Fruit fly (Drosophila melanogaster) whole organism, embryonic: ENCODE data around the gene CalpB.
A peak's percentile ranks its signal among the peaks of the same experiment; 100 is the strongest.

ENCODE experiments used
- Antp ChIP-seq: fragments of 200-800 bp; sonication (Bioruptor generic); optimal IDR thresholded peaks from 3 replicates; lab custom pipeline; 2016; ENCODE audit warnings: missing biosample characterization, missing genetic modification characterization
- Atf3 ChIP-seq: fragments of 200-800 bp; sonication (Bioruptor generic); optimal IDR thresholded peaks from 3 replicates; lab custom pipeline; 2016; ENCODE audit warnings: missing biosample characterization, missing genetic modification characterization
- CG1024 ChIP-seq: fragments of 200-800 bp; sonication (Bioruptor generic); IDR thresholded peaks from 2 replicates; pipeline ENCODE4 v1.3.6; 2022; ENCODE audit warnings: missing biosample characterization, missing genetic modification characterization
- CG10979 ChIP-seq: fragments of 200-800 bp; sonication (Bioruptor generic); optimal IDR thresholded peaks from 2 replicates; lab custom pipeline; 2018; ENCODE audit warnings: missing biosample characterization, mild to moderate bottlenecking, missing genetic modification characterization, moderate library complexity
- CG11723 ChIP-seq: fragments of 200-800 bp; sonication (Bioruptor generic); optimal IDR thresholded peaks from 2 replicates; lab custom pipeline; 2017; ENCODE audit warnings: missing biosample characterization, mild to moderate bottlenecking, missing genetic modification characterization
- CG13287 ChIP-seq: fragments of 200-800 bp; sonication (Bioruptor generic); IDR thresholded peaks from 2 replicates; pipeline ENCODE4 v1.3.6; 2022; ENCODE audit warnings: missing biosample characterization, missing genetic modification characterization; ENCODE audit not compliant: partially characterized antibody
- CG14050 ChIP-seq: fragments of 200-800 bp; sonication (Bioruptor generic); IDR thresholded peaks from 3 replicates; pipeline ENCODE4 v1.3.6; 2022; ENCODE audit warnings: missing biosample characterization, missing genetic modification characterization
- CG14965 ChIP-seq: fragments of 200-800 bp; sonication (Bioruptor generic); optimal IDR thresholded peaks from 2 replicates; lab custom pipeline; 2016; ENCODE audit warnings: missing biosample characterization, missing genetic modification characterization, borderline replicate concordance
- CG15011 ChIP-seq: fragments of 200-800 bp; sonication (Bioruptor generic); optimal IDR thresholded peaks from 3 replicates; lab custom pipeline; 2018; ENCODE audit warnings: missing biosample characterization, mild to moderate bottlenecking, missing genetic modification characterization
- CG1529 ChIP-seq: fragments of 200-800 bp; sonication (Bioruptor generic); optimal IDR thresholded peaks from 3 replicates; lab custom pipeline; 2018; ENCODE audit warnings: missing biosample characterization, missing genetic modification characterization
- CG16779 ChIP-seq: fragments of 200-800 bp; sonication (Bioruptor generic); IDR thresholded peaks from 2 replicates; pipeline ENCODE4 v1.3.6; 2022; ENCODE audit warnings: missing biosample characterization, missing genetic modification characterization
- CG16863 ChIP-seq: fragments of 200-800 bp; sonication (Bioruptor generic); optimal IDR thresholded peaks from 3 replicates; lab custom pipeline; 2016; ENCODE audit warnings: missing biosample characterization, missing genetic modification characterization
- CG17612 ChIP-seq: fragments of 200-800 bp; sonication (Bioruptor generic); IDR thresholded peaks from 2 replicates; pipeline ENCODE4 v1.3.6; 2022; ENCODE audit warnings: missing biosample characterization, missing genetic modification characterization
- CG18764 ChIP-seq: fragments of 200-800 bp; sonication (Bioruptor generic); optimal IDR thresholded peaks from 3 replicates; lab custom pipeline; 2016; ENCODE audit warnings: missing biosample characterization, missing genetic modification characterization
- CG30403 ChIP-seq: fragments of 200-800 bp; sonication (Bioruptor generic); optimal IDR thresholded peaks from 3 replicates; lab custom pipeline; 2016; ENCODE audit warnings: missing biosample characterization, missing genetic modification characterization
- CG30431 ChIP-seq: fragments of 200-800 bp; sonication (Bioruptor generic); optimal IDR thresholded peaks from 2 replicates; lab custom pipeline; 2017; ENCODE audit warnings: missing biosample characterization, missing genetic modification characterization
- CG31441 ChIP-seq: fragments of 200-800 bp; sonication (Bioruptor generic); IDR thresholded peaks from 2 replicates; pipeline ENCODE4 v1.3.6; 2022; ENCODE audit warnings: missing biosample characterization, missing genetic modification characterization
- CG33557 ChIP-seq: fragments of 200-800 bp; sonication (Bioruptor generic); optimal IDR thresholded peaks from 2 replicates; lab custom pipeline; 2019; ENCODE audit warnings: missing biosample characterization, mild to moderate bottlenecking, missing genetic modification characterization, moderate library complexity
- CG43689 ChIP-seq: fragments of 200-800 bp; sonication (Bioruptor generic); IDR thresholded peaks from 2 replicates; pipeline ENCODE4 v1.3.6; 2022; ENCODE audit warnings: missing biosample characterization, missing genetic modification characterization
- CG4730 ChIP-seq: fragments of 200-800 bp; sonication (Bioruptor generic); IDR thresholded peaks from 2 replicates; pipeline ENCODE4 v1.3.6; 2022; ENCODE audit warnings: missing biosample characterization, missing genetic modification characterization
- CG6813 ChIP-seq: fragments of 200-800 bp; sonication (Bioruptor generic); optimal IDR thresholded peaks from 2 replicates; lab custom pipeline; 2017; ENCODE audit warnings: missing biosample characterization, missing genetic modification characterization, mild to moderate bottlenecking, moderate library complexity, missing genetic modification reagents
- CG7271 ChIP-seq: fragments of 200-800 bp; sonication (Bioruptor generic); optimal IDR thresholded peaks from 2 replicates; lab custom pipeline; 2018; ENCODE audit warnings: missing biosample characterization, mild to moderate bottlenecking, missing genetic modification characterization, moderate library complexity
- CG7556 ChIP-seq: fragments of 200-800 bp; sonication (Bioruptor generic); optimal IDR thresholded peaks from 2 replicates; lab custom pipeline; 2017; ENCODE audit warnings: missing biosample characterization, mild to moderate bottlenecking, missing genetic modification characterization
- CG7928 ChIP-seq: fragments of 200-800 bp; sonication (Bioruptor generic); optimal IDR thresholded peaks from 2 replicates; lab custom pipeline; 2017; ENCODE audit warnings: missing biosample characterization, mild to moderate bottlenecking, missing genetic modification characterization
- CG8290 ChIP-seq, 3 experiments: fragments of 200-800 bp; sonication (Bioruptor generic); optimal IDR thresholded peaks; 2 replicates each; lab custom pipeline; 2016 to 2019; ENCODE audit warnings: missing biosample characterization in 3 of 3, missing genetic modification characterization in 3 of 3, mild to moderate bottlenecking in 2 of 3, moderate library complexity in 1 of 3
- Dref ChIP-seq: fragments of 200-800 bp; sonication (Bioruptor generic); IDR thresholded peaks from 2 replicates; pipeline ENCODE4 v1.3.6; 2022; ENCODE audit warnings: missing biosample characterization, missing genetic modification characterization
- Elba2 ChIP-seq: fragments of 200-800 bp; sonication (Bioruptor generic); optimal IDR thresholded peaks from 3 replicates; lab custom pipeline; 2016; ENCODE audit warnings: missing biosample characterization, missing genetic modification characterization
- Gug ChIP-seq: fragments of 200-800 bp; sonication (Bioruptor generic); IDR thresholded peaks from 4 replicates; pipeline ENCODE4 v1.3.6; 2022; ENCODE audit warnings: missing biosample characterization, missing genetic modification characterization
- H15 ChIP-seq: fragments of 200-800 bp; sonication (Bioruptor generic); IDR thresholded peaks from 3 replicates; pipeline ENCODE4 v1.3.6; 2022; ENCODE audit warnings: missing biosample characterization, missing genetic modification characterization
- Hmr ChIP-seq: fragments of 200-800 bp; sonication (Bioruptor generic); optimal IDR thresholded peaks from 3 replicates; lab custom pipeline; 2017; ENCODE audit warnings: mild to moderate bottlenecking, missing biosample characterization, missing genetic modification reagents, missing genetic modification characterization
- Hr39 ChIP-seq: fragments of >200 bp; optimal IDR thresholded peaks from 2 replicates; lab custom pipeline; 2017
- Med ChIP-seq: fragments of 200-800 bp; sonication (Bioruptor generic); peaks from one replicate; lab custom pipeline; 2016; ENCODE audit warnings: missing biosample characterization, missing genetic modification characterization, mild to moderate bottlenecking, inconsistent platforms, moderate library complexity
- Myb ChIP-seq: fragments of 200-800 bp; sonication (Bioruptor generic); optimal IDR thresholded peaks from 2 replicates; lab custom pipeline; 2016; ENCODE audit warnings: missing biosample characterization, missing genetic modification characterization
- Ptx1 ChIP-seq: fragments of 200-800 bp; sonication (Bioruptor generic); IDR thresholded peaks from 2 replicates; pipeline ENCODE4 v1.3.6; 2022; ENCODE audit warnings: missing biosample characterization, missing genetic modification characterization
- Sin3A ChIP-seq: fragments of >200 bp; optimal IDR thresholded peaks from 2 replicates; lab custom pipeline; 2018
- Sox100B ChIP-seq: fragments of 200-800 bp; sonication (Bioruptor generic); optimal IDR thresholded peaks from 3 replicates; lab custom pipeline; 2018; ENCODE audit warnings: missing biosample characterization, mild to moderate bottlenecking, missing genetic modification characterization
- cad ChIP-seq: fragments of >200 bp; optimal IDR thresholded peaks from 2 replicates; lab custom pipeline; 2017; ENCODE audit warnings: missing biosample characterization, missing genetic modification characterization
- esg ChIP-seq: fragments of 200-800 bp; sonication (Bioruptor generic); conservative IDR thresholded peaks from 2 replicates; pipeline ENCODE4 v1.3.6; 2022; ENCODE audit warnings: missing biosample characterization, missing genetic modification characterization
- gcm2 ChIP-seq: fragments of 200-800 bp; sonication (Bioruptor generic); optimal IDR thresholded peaks from 2 replicates; lab custom pipeline; 2016; ENCODE audit warnings: missing biosample characterization, missing genetic modification characterization
- gsb ChIP-seq: fragments of 200-800 bp; sonication (Bioruptor generic); IDR thresholded peaks from 2 replicates; pipeline ENCODE4 v1.3.6; 2022; ENCODE audit warnings: missing biosample characterization, missing genetic modification characterization
- lbe ChIP-seq: fragments of 200-800 bp; sonication (Bioruptor generic); optimal IDR thresholded peaks from 2 replicates; lab custom pipeline; 2016; ENCODE audit warnings: missing biosample characterization, mild to moderate bottlenecking, missing genetic modification characterization
- mam ChIP-seq: fragments of 200-800 bp; sonication (Bioruptor generic); optimal IDR thresholded peaks from 3 replicates; lab custom pipeline; 2016; ENCODE audit warnings: missing biosample characterization, missing genetic modification characterization
- oc ChIP-seq: fragments of 200-800 bp; sonication (Bioruptor generic); optimal IDR thresholded peaks from 2 replicates; lab custom pipeline; 2018; ENCODE audit warnings: missing biosample characterization, mild to moderate bottlenecking, missing genetic modification characterization, moderate library complexity
- onecut ChIP-seq: fragments of 200-800 bp; sonication (Bioruptor generic); IDR thresholded peaks from 2 replicates; pipeline ENCODE4 v1.3.6; 2022; ENCODE audit warnings: missing biosample characterization, missing genetic modification characterization
- salm ChIP-seq: fragments of 200-800 bp; sonication (Bioruptor generic); optimal IDR thresholded peaks from 2 replicates; lab custom pipeline; 2018; ENCODE audit warnings: missing biosample characterization, mild to moderate bottlenecking, missing genetic modification characterization
- sc ChIP-seq, 3 experiments: fragments of >200 bp in 2 of 3; fragments of 200-800 bp in 1 of 3; sonication (Bioruptor generic) in 1 of 3; optimal IDR thresholded peaks; 2 replicates in 2 of 3; 3 replicates in 1 of 3; lab custom pipeline; 2017; ENCODE audit warnings: mild to moderate bottlenecking in 1 of 3, missing biosample characterization in 1 of 3, missing genetic modification characterization in 1 of 3, missing genetic modification reagents in 1 of 3
- slp2 ChIP-seq: fragments of 200-800 bp; sonication (Bioruptor generic); optimal IDR thresholded peaks from 2 replicates; lab custom pipeline; 2016; ENCODE audit warnings: missing biosample characterization, missing genetic modification characterization
- sob ChIP-seq: fragments of 200-800 bp; sonication (Bioruptor generic); IDR thresholded peaks from 2 replicates; pipeline ENCODE4 v1.3.6; 2022; ENCODE audit warnings: missing biosample characterization, missing genetic modification characterization
- sqz ChIP-seq: fragments of 200-800 bp; sonication (Bioruptor generic); optimal IDR thresholded peaks from 3 replicates; lab custom pipeline; 2018; ENCODE audit warnings: missing biosample characterization, mild to moderate bottlenecking, missing genetic modification characterization
- zen2 ChIP-seq: fragments of 200-800 bp; sonication (Bioruptor generic); IDR thresholded peaks from 3 replicates; pipeline ENCODE4 v1.3.6; 2022; ENCODE audit warnings: missing biosample characterization, missing genetic modification characterization; ENCODE audit not compliant: partially characterized antibody

CalpB gene

dm6 chr3L:9855784-9856426 lies 32.7 kb upstream of the CalpB start (continued):
- peak; percentile 71 for TF ChIP-seq CG7928 (GFP tag; lab: Kevin White, UChicago)
- peak; percentile 88 for TF ChIP-seq Elba2
- TF ChIP-seq Sox100B (GFP tag; lab: Kevin White, UChicago) = peak; percentile 98
- peak; percentile 96 for TF ChIP-seq esg
- no peak for TF ChIP-seq Hr39 (lab: Kevin White, UChicago)
- peak; percentile 69 for TF ChIP-seq CG31441
- peak; percentile 88 for TF ChIP-seq gsb
- no peak for TF ChIP-seq CG13287
- peak; percentile 96 for TF ChIP-seq slp2
- TF ChIP-seq CG8290 (GFP tag; optimal IDR thresholded peaks at IDR 0.05; lab: Kevin White, UChicago) = peak; percentile 96
- TF ChIP-seq CG8290 (tag; optimal IDR thresholded peaks at IDR 0.05; lab: Kevin White, UChicago) = peak; percentile 90 to 97
- peak; percentile 91 for TF ChIP-seq CG7271 (tag; lab: Kevin White, UChicago)
- peak; percentile 96 for TF ChIP-seq CG6813
- peak; percentile 92 for TF ChIP-seq CG17612 (GFP tag; lab: Robert Waterston, UW)
- TF ChIP-seq Atf3 = peak; percentile 97
- no peak for TF ChIP-seq zen2 (GFP tag; lab: Robert Waterston, UW)
- TF ChIP-seq sob (GFP tag; lab: Robert Waterston, UW) = peak; percentile 96
- TF ChIP-seq CG33557 = peak; percentile 98
- peak; percentile 97 for TF ChIP-seq oc (tag; lab: Kevin White, UChicago)
- no peak for TF ChIP-seq Dref
- peak; percentile 94 for TF ChIP-seq CG15011 (GFP tag; lab: Kevin White, UChicago)
- TF ChIP-seq CG7556 (GFP tag; lab: Kevin White, UChicago) = peak; percentile 94
- peak; percentile 97 for TF ChIP-seq Ptx1 (GFP tag; lab: Robert Waterston, UW)
- TF ChIP-seq Med = peak; percentile 99
- peak; percentile 94 for TF ChIP-seq mam
- peak; percentile 98 for TF ChIP-seq CG1529 (GFP tag; lab: Kevin White, UChicago)
- TF ChIP-seq CG14050 (GFP tag; lab: Robert Waterston, UW) = peak; percentile 93
- peak; percentile 97 for TF ChIP-seq CG30403
- TF ChIP-seq Sin3A (lab: Kevin White, UChicago) = no peak
- TF ChIP-seq CG11723 (GFP tag; lab: Kevin White, UChicago) = peak; percentile 94
- peak; percentile 81 for TF ChIP-seq lbe (GFP tag; lab: Kevin White, UChicago)
- TF ChIP-seq CG16779 = peak; percentile 93
- TF ChIP-seq sqz (GFP tag; lab: Kevin White, UChicago) = peak; percentile 93
- peak; percentile 88 for TF ChIP-seq Hmr
- TF ChIP-seq CG10979 = peak; percentile 100
- no peak for TF ChIP-seq cad
- TF ChIP-seq CG14965 (GFP tag; lab: Kevin White, UChicago) = peak; percentile 89
- peak; percentile 98 for TF ChIP-seq Antp (GFP tag; lab: Kevin White, UChicago)
- peak; percentile 94 for TF ChIP-seq onecut (GFP tag; lab: Robert Waterston, UW)
- peak; percentile 95 for TF ChIP-seq CG4730
- peak; percentile 84 for TF ChIP-seq Myb (GFP tag; lab: Kevin White, UChicago)
- peak; percentile 97 for TF ChIP-seq H15 (GFP tag; lab: Robert Waterston, UW)
- TF ChIP-seq CG43689 = peak; percentile 92
- TF ChIP-seq Gug (GFP tag; lab: Robert Waterston, UW) = peak; percentile 98
- TF ChIP-seq CG1024 (GFP tag; lab: Robert Waterston, UW) = peak; percentile 93
- TF ChIP-seq CG16863 (GFP tag; lab: Kevin White, UChicago) = peak; percentile 97
- TF ChIP-seq gcm2 (GFP tag; lab: Kevin White, UChicago) = peak; percentile 96
- TF ChIP-seq CG30431 = peak; percentile 97
- no peak for TF ChIP-seq sc (optimal IDR thresholded peaks at IDR 0.05; lab: Kevin White, UChicago)
- TF ChIP-seq sc (GFP tag; optimal IDR thresholded peaks at IDR 0.05; lab: Kevin White, UChicago) = peak; percentile 98
- peak; percentile 95 for TF ChIP-seq CG18764 (GFP tag; lab: Kevin White, UChicago)
- TF ChIP-seq salm (tag; lab: Kevin White, UChicago) = peak; percentile 95
